Worm (Caenorhabditis elegans) whole organism, early embryonic: ENCODE data around the gene rps-11.

ENCODE experiments used
- ama-1 ChIP-seq: fragments of 150-350 bp; optimal IDR thresholded peaks from 2 replicates; lab custom pipeline; 2014
- ets-7 ChIP-seq: sonication (generic microtip); optimal IDR thresholded peaks from 2 replicates; lab custom pipeline; 2016; ENCODE audit warnings: missing genotype, missing genetic modification characterization, missing compliant biosample characterization
- flt-1 ChIP-seq: fragments of 200-800 bp; sonication (Bioruptor generic); IDR thresholded peaks from 2 replicates; pipeline ENCODE4 v1.3.6; 2022; ENCODE audit warnings: missing genetic modification characterization, missing compliant biosample characterization
- hmbx-1 ChIP-seq: sonication (generic microtip); optimal IDR thresholded peaks from 2 replicates; lab custom pipeline; 2016; ENCODE audit warnings: mild to moderate bottlenecking, missing genetic modification characterization, missing compliant biosample characterization
- hnd-1 ChIP-seq: sonication (generic microtip); optimal IDR thresholded peaks from 2 replicates; lab custom pipeline; 2016; ENCODE audit warnings: missing genetic modification characterization, missing compliant biosample characterization

ce11 chrIV:11599717-11600116 is 2.7 kb upstream of the rps-11 start:
- TF ChIP-seq ets-7 (tag; lab: Kevin White, UChicago): no peak
- no peak for TF ChIP-seq flt-1 (GFP tag; lab: Robert Waterston, UW)
- TF ChIP-seq ama-1 (lab: Kevin White, UChicago): no peak
- no peak for TF ChIP-seq hnd-1
- no peak for TF ChIP-seq hmbx-1 (tag; lab: Kevin White, UChicago)
